Fruit fly (Drosophila melanogaster) whole organism, prepupa: Measurements from ENCODE around the gene tomboy20.

Experiments used
- CG11294 ChIP-seq: fragments of 200-800 bp; sonication (Bioruptor generic); IDR thresholded peaks from 2 replicates; pipeline ENCODE4 v1.3.6; 2022; ENCODE audit warnings: missing biosample characterization, missing genetic modification characterization
- CG4318 ChIP-seq: fragments of 200-800 bp; sonication (Bioruptor generic); optimal IDR thresholded peaks from 3 replicates; lab custom pipeline; 2017; ENCODE audit warnings: missing biosample characterization, mild to moderate bottlenecking, missing genetic modification characterization
- CG6792 ChIP-seq: fragments of 200-800 bp; sonication (Bioruptor generic); optimal IDR thresholded peaks from 3 replicates; lab custom pipeline; 2016; ENCODE audit warnings: missing biosample characterization, missing genetic modification characterization

DNA sequence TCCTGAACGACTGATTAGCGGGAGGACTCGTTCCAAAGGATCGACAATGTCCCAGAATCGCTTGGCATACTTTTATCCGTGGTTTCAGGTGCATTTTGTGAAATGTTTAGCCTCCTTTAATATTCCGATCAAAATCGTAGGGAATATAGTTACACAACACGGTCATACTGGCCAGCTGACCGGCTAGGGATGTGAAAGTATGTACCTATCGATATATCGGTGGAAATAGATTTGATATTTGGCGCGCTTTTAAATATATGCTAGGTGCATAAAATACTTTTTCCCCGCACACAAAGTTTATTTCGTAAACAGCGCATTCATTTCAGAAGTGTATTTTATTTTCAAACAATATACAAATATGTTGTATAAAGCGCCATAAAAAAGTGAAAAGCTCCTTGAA lies 27.6 kb downstream of the tomboy20 start, which contains the start of gene CG31278:
- TF ChIP-seq CG11294 = no peak
- no peak for TF ChIP-seq CG6792 (GFP tag; lab: Kevin White, UChicago)
- TF ChIP-seq CG4318 (GFP tag; lab: Kevin White, UChicago) = no peak
